Fruit fly (Drosophila melanogaster) whole organism, embryonic: ENCODE measurements around the gene TTLL4A.

ENCODE experiments used
- ATbp ChIP-seq: fragments of 200-800 bp; sonication (Bioruptor generic); optimal IDR thresholded peaks from 2 replicates; lab custom pipeline; 2017; ENCODE audit warnings: missing biosample characterization, mild to moderate bottlenecking, missing genetic modification characterization, missing genetic modification reagents
- BEAF-32 ChIP-seq: fragments of 200-800 bp; sonication (Bioruptor generic); optimal IDR thresholded peaks from 3 replicates; lab custom pipeline; 2017; ENCODE audit warnings: missing biosample characterization, missing genetic modification characterization, mild to moderate bottlenecking, moderate library complexity, missing genetic modification reagents
- Bdp1 ChIP-seq: fragments of 200-800 bp; sonication (Bioruptor generic); optimal IDR thresholded peaks from 3 replicates; lab custom pipeline; 2016; ENCODE audit warnings: missing biosample characterization, missing genetic modification characterization
- BtbVII ChIP-seq: fragments of 200-800 bp; sonication (Bioruptor generic); optimal IDR thresholded peaks from 3 replicates; lab custom pipeline; 2017; ENCODE audit warnings: missing biosample characterization, mild to moderate bottlenecking, missing genetic modification characterization
- CG10321 ChIP-seq: fragments of 200-800 bp; sonication (Bioruptor generic); IDR thresholded peaks from 2 replicates; pipeline ENCODE4 v1.3.6; 2022; ENCODE audit warnings: missing biosample characterization, missing genetic modification characterization
- CG1233 ChIP-seq: fragments of 200-800 bp; sonication (Bioruptor generic); optimal IDR thresholded peaks from 4 replicates; lab custom pipeline; 2018; ENCODE audit warnings: missing biosample characterization, mild to moderate bottlenecking, missing genetic modification characterization
- CG13123 ChIP-seq: fragments of 200-800 bp; sonication (Bioruptor generic); optimal IDR thresholded peaks from 2 replicates; lab custom pipeline; 2016; ENCODE audit warnings: missing biosample characterization, missing genetic modification characterization
- CG13296 ChIP-seq: fragments of 200-800 bp; sonication (Bioruptor generic); optimal IDR thresholded peaks from 3 replicates; lab custom pipeline; 2018; ENCODE audit warnings: missing biosample characterization, mild to moderate bottlenecking, missing genetic modification characterization
- CG13775 ChIP-seq: fragments of 200-800 bp; sonication (Bioruptor generic); optimal IDR thresholded peaks from 3 replicates; lab custom pipeline; 2017; ENCODE audit warnings: missing biosample characterization, mild to moderate bottlenecking, missing genetic modification characterization
- CG2116 ChIP-seq: fragments of 200-800 bp; sonication (Bioruptor generic); optimal IDR thresholded peaks from 3 replicates; lab custom pipeline; 2018; ENCODE audit warnings: missing biosample characterization, mild to moderate bottlenecking, missing genetic modification characterization
- CG2199 ChIP-seq: fragments of 200-800 bp; sonication (Bioruptor generic); IDR thresholded peaks from 3 replicates; pipeline ENCODE4 v1.3.6; 2022; ENCODE audit warnings: missing biosample characterization, missing genetic modification characterization
- CG30020 ChIP-seq: fragments of 200-800 bp; optimal IDR thresholded peaks from 2 replicates; lab custom pipeline; 2019; ENCODE audit warnings: missing biosample characterization, mild to moderate bottlenecking, missing genetic modification characterization, moderate library complexity
- CG3281 ChIP-seq: fragments of 200-800 bp; sonication (Bioruptor generic); optimal IDR thresholded peaks from 3 replicates; lab custom pipeline; 2017; ENCODE audit warnings: missing biosample characterization, mild to moderate bottlenecking, missing genetic modification characterization
- CG42726 ChIP-seq: fragments of 200-800 bp; sonication (Bioruptor generic); IDR thresholded peaks from 2 replicates; pipeline ENCODE4 v1.3.6; 2022; ENCODE audit warnings: missing biosample characterization, missing genetic modification characterization; ENCODE audit not compliant: partially characterized antibody
- CG4328 ChIP-seq: fragments of 200-800 bp; sonication (Bioruptor generic); optimal IDR thresholded peaks from 3 replicates; lab custom pipeline; 2017; ENCODE audit warnings: missing biosample characterization, missing genetic modification reagents, missing genetic modification characterization
- CG6683 ChIP-seq: fragments of 200-800 bp; sonication (Bioruptor generic); optimal IDR thresholded peaks from 2 replicates; lab custom pipeline; 2017; ENCODE audit warnings: missing biosample characterization, mild to moderate bottlenecking, missing genetic modification characterization, missing genetic modification reagents
- CG7786 ChIP-seq: fragments of 200-800 bp; sonication (Bioruptor generic); optimal IDR thresholded peaks from 2 replicates; lab custom pipeline; 2016; ENCODE audit warnings: missing biosample characterization, missing genetic modification characterization
- Dad ChIP-seq: fragments of 200-800 bp; sonication (Bioruptor generic); optimal IDR thresholded peaks from 3 replicates; lab custom pipeline; 2016; ENCODE audit warnings: missing biosample characterization, missing genetic modification characterization
- Drgx ChIP-seq: fragments of 200-800 bp; sonication (Bioruptor generic); IDR thresholded peaks from 2 replicates; pipeline ENCODE4 v1.3.6; 2022; ENCODE audit warnings: missing biosample characterization, missing genetic modification characterization
- HLHmδ ChIP-seq: fragments of 200-800 bp; sonication (Bioruptor generic); optimal IDR thresholded peaks from 2 replicates; lab custom pipeline; 2018; ENCODE audit warnings: missing biosample characterization, mild to moderate bottlenecking, missing genetic modification characterization, moderate library complexity
- Hmx ChIP-seq: fragments of 200-800 bp; sonication (Bioruptor generic); optimal IDR thresholded peaks from 2 replicates; lab custom pipeline; 2016; ENCODE audit warnings: missing biosample characterization, missing genetic modification characterization
- Hr3 ChIP-seq: fragments of 200-800 bp; sonication (Bioruptor generic); optimal IDR thresholded peaks from 3 replicates; lab custom pipeline; 2016; ENCODE audit warnings: missing biosample characterization, missing genetic modification characterization
- Sin3A ChIP-seq: fragments of >200 bp; optimal IDR thresholded peaks from 2 replicates; lab custom pipeline; 2018
- Six4 ChIP-seq: fragments of 200-800 bp; sonication (Bioruptor generic); optimal IDR thresholded peaks from 2 replicates; lab custom pipeline; 2016; ENCODE audit warnings: missing biosample characterization, missing genetic modification characterization
- Sox100B ChIP-seq: fragments of 200-800 bp; sonication (Bioruptor generic); optimal IDR thresholded peaks from 3 replicates; lab custom pipeline; 2018; ENCODE audit warnings: missing biosample characterization, mild to moderate bottlenecking, missing genetic modification characterization
- TFAM ChIP-seq: fragments of 200-800 bp; sonication (Bioruptor generic); optimal IDR thresholded peaks from 2 replicates; lab custom pipeline; 2017; ENCODE audit warnings: missing biosample characterization, missing genetic modification characterization, inconsistent platforms
- Taf1 ChIP-seq: fragments of 200-800 bp; sonication (Bioruptor generic); IDR thresholded peaks from 2 replicates; pipeline ENCODE4 v1.3.6; 2022; ENCODE audit warnings: missing biosample characterization, missing genetic modification characterization
- bab2 ChIP-seq: fragments of 200-800 bp; sonication (Bioruptor generic); optimal IDR thresholded peaks from 2 replicates; lab custom pipeline; 2016; ENCODE audit warnings: missing biosample characterization, missing genetic modification characterization
- btn ChIP-seq: fragments of 200-800 bp; sonication (Bioruptor generic); optimal IDR thresholded peaks from 2 replicates; lab custom pipeline; 2016; ENCODE audit warnings: missing biosample characterization, missing genetic modification characterization
- chinmo ChIP-seq: fragments of 200-800 bp; sonication (Bioruptor generic); IDR thresholded peaks from 4 replicates; pipeline ENCODE4 v1.3.6; 2022; ENCODE audit warnings: missing biosample characterization, missing genetic modification characterization; ENCODE audit not compliant: partially characterized antibody
- chm ChIP-seq: fragments of 200-800 bp; sonication (Bioruptor generic); IDR thresholded peaks from 2 replicates; pipeline ENCODE4 v1.3.6; 2022; ENCODE audit warnings: missing biosample characterization, missing genetic modification characterization
- ci ChIP-seq: fragments of 200-800 bp; sonication (Bioruptor generic); IDR thresholded peaks from 3 replicates; pipeline ENCODE4 v1.3.6; 2022; ENCODE audit warnings: missing biosample characterization, missing genetic modification characterization
- crc ChIP-seq: fragments of 200-800 bp; sonication (Bioruptor generic); optimal IDR thresholded peaks from 2 replicates; lab custom pipeline; 2016; ENCODE audit warnings: missing biosample characterization, missing genetic modification characterization
- fd3F ChIP-seq: fragments of 200-800 bp; sonication (Bioruptor generic); optimal IDR thresholded peaks from 2 replicates; lab custom pipeline; 2018; ENCODE audit warnings: missing biosample characterization, mild to moderate bottlenecking, missing genetic modification characterization, moderate library complexity
- gcm2 ChIP-seq: fragments of 200-800 bp; sonication (Bioruptor generic); optimal IDR thresholded peaks from 2 replicates; lab custom pipeline; 2016; ENCODE audit warnings: missing biosample characterization, missing genetic modification characterization
- gsb ChIP-seq: fragments of 200-800 bp; sonication (Bioruptor generic); IDR thresholded peaks from 2 replicates; pipeline ENCODE4 v1.3.6; 2022; ENCODE audit warnings: missing biosample characterization, missing genetic modification characterization
- gsb-n ChIP-seq: fragments of 200-800 bp; sonication (Bioruptor generic); optimal IDR thresholded peaks from 3 replicates; lab custom pipeline; 2018; ENCODE audit warnings: missing biosample characterization, mild to moderate bottlenecking, missing genetic modification characterization
- hbn ChIP-seq: fragments of 200-800 bp; sonication (Bioruptor generic); IDR thresholded peaks from 2 replicates; pipeline ENCODE4 v1.3.6; 2022; ENCODE audit warnings: missing biosample characterization, missing genetic modification characterization; ENCODE audit not compliant: partially characterized antibody
- ind ChIP-seq: fragments of 200-800 bp; sonication (Bioruptor generic); optimal IDR thresholded peaks from 3 replicates; lab custom pipeline; 2016; ENCODE audit warnings: missing biosample characterization, missing genetic modification characterization
- knrl ChIP-seq: fragments of 200-800 bp; sonication (Bioruptor generic); IDR thresholded peaks from 3 replicates; pipeline ENCODE4 v1.3.6; 2022; ENCODE audit warnings: missing biosample characterization, missing genetic modification characterization; ENCODE audit not compliant: partially characterized antibody
- lab ChIP-seq: fragments of 200-800 bp; sonication (Bioruptor generic); optimal IDR thresholded peaks from 3 replicates; lab custom pipeline; 2017; ENCODE audit warnings: missing biosample characterization, missing genetic modification characterization, mild to moderate bottlenecking, moderate library complexity, missing genetic modification reagents
- phol ChIP-seq: fragments of 200-800 bp; sonication (Bioruptor generic); optimal IDR thresholded peaks from 3 replicates; lab custom pipeline; 2018; ENCODE audit warnings: missing biosample characterization, mild to moderate bottlenecking, missing genetic modification characterization, moderate library complexity
- rib ChIP-seq: fragments of 200-800 bp; sonication (Bioruptor generic); IDR thresholded peaks from 2 replicates; pipeline ENCODE4 v1.3.6; 2022; ENCODE audit warnings: missing biosample characterization, missing genetic modification characterization
- row ChIP-seq: fragments of 200-800 bp; sonication (Bioruptor generic); IDR thresholded peaks from 3 replicates; pipeline ENCODE4 v1.3.6; 2022; ENCODE audit warnings: missing biosample characterization, missing genetic modification characterization
- sens ChIP-seq: fragments of 200-800 bp; sonication (Bioruptor generic); peaks from one replicate; lab custom pipeline; 2016; ENCODE audit warnings: missing biosample characterization, missing genetic modification characterization
- sens-2 ChIP-seq: fragments of 200-800 bp; sonication (Bioruptor generic); IDR thresholded peaks from 2 replicates; pipeline ENCODE4 v1.3.6; 2022; ENCODE audit warnings: missing biosample characterization, missing genetic modification characterization
- slp2 ChIP-seq: fragments of 200-800 bp; sonication (Bioruptor generic); optimal IDR thresholded peaks from 2 replicates; lab custom pipeline; 2016; ENCODE audit warnings: missing biosample characterization, missing genetic modification characterization
- sna ChIP-seq: fragments of 200-800 bp; sonication (Bioruptor generic); IDR thresholded peaks from 2 replicates; pipeline ENCODE4 v1.3.6; 2022; ENCODE audit warnings: missing biosample characterization, missing genetic modification characterization; ENCODE audit not compliant: partially characterized antibody
- tio ChIP-seq: fragments of 200-800 bp; sonication (Bioruptor generic); optimal IDR thresholded peaks from 2 replicates; lab custom pipeline; 2017; ENCODE audit warnings: missing biosample characterization, missing genetic modification characterization, inconsistent platforms
- tx ChIP-seq: fragments of 200-800 bp; sonication (Bioruptor generic); optimal IDR thresholded peaks from 2 replicates; lab custom pipeline; 2016; ENCODE audit warnings: missing biosample characterization, missing genetic modification characterization
- vvl ChIP-seq: fragments of 200-800 bp; sonication (Bioruptor generic); IDR thresholded peaks from 2 replicates; pipeline ENCODE4 v1.3.6; 2022; ENCODE audit warnings: missing biosample characterization, missing genetic modification characterization
- yki ChIP-seq: fragments of >200 bp; optimal IDR thresholded peaks from 3 replicates; lab custom pipeline; 2018

TTLL4A gene

DNA sequence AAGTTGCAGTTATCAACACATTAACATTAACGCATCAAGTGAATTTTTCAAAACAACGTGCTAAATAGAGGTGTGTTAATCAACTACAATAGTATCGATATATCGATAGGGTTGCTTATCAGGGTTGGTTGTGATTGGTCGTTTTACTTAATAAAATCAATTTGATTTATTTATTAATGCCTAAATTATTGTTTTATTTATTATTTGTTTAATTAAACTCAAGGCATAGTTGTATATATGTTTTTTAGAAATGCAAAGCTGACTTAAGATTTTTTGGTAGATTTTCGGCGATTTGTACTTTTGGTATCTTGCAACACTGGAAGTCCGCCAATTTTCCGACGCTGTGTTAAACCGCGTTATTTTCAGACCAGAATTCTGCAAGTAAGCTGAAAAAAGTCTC, 21.8 kb downstream of the TTLL4A start, which contains the start of the genes Art8 and dUTPase (continued):
- TF ChIP-seq knrl (GFP tag; lab: Robert Waterston, UW) (peak; percentile 88), rib (GFP tag; lab: Robert Waterston, UW) (no peak), sna (GFP tag; lab: Robert Waterston, UW) (peak; percentile 84), BEAF-32 (GFP tag; lab: Kevin White, UChicago) (peak; percentile 92), fd3F (GFP tag; lab: Kevin White, UChicago) (peak; percentile 62), ATbp (no peak), lab (GFP tag; lab: Kevin White, UChicago) (no peak), gsb-n (peak; percentile 75), Bdp1 (GFP tag; lab: Kevin White, UChicago) (peak; percentile 30), sens (GFP tag; lab: Kevin White, UChicago) (peak; percentile 90), Drgx (GFP tag; lab: Robert Waterston, UW) (no peak), row (peak; percentile 84), CG2199 (GFP tag; lab: Robert Waterston, UW) (no peak), chm (GFP tag; lab: Robert Waterston, UW) (no peak), Sox100B (no peak), slp2 (GFP tag; lab: Kevin White, UChicago) (peak; percentile 29), bab2 (GFP tag; lab: Kevin White, UChicago) (no peak), CG42726 (GFP tag; lab: Robert Waterston, UW) (peak; percentile 78), sens-2 (GFP tag; lab: Robert Waterston, UW) (no peak), tio (peak; percentile 53), Taf1 (GFP tag; lab: Robert Waterston, UW) (peak; percentile 62), CG2116 (peak; percentile 98), Hr3 (peak; percentile 75), Sin3A (lab: Kevin White, UChicago) (peak; percentile 25), crc (GFP tag; lab: Kevin White, UChicago) (no peak), CG3281 (GFP tag; lab: Kevin White, UChicago) (peak; percentile 81), BtbVII (GFP tag; lab: Kevin White, UChicago) (no peak), vvl (GFP tag; lab: Robert Waterston, UW) (peak; percentile 76), TFAM (GFP tag; lab: Kevin White, UChicago) (no peak), chinmo (GFP tag; lab: Robert Waterston, UW) (0 out of 4 replicates have a peak, but pooled peaks have one; percentile 32), CG13123 (GFP tag; lab: Kevin White, UChicago) (peak; percentile 78), tx (GFP tag; lab: Kevin White, UChicago) (no peak), gcm2 (GFP tag; lab: Kevin White, UChicago) (no peak), CG6683 (GFP tag; lab: Kevin White, UChicago) (peak; percentile 44), CG13296 (GFP tag; lab: Kevin White, UChicago) (peak; percentile 48), gsb (GFP tag; lab: Robert Waterston, UW) (no peak), CG10321 (GFP tag; lab: Robert Waterston, UW) (0 out of 2 replicates have a peak, but pooled peaks have one; percentile 22), CG1233 (GFP tag; lab: Kevin White, UChicago) (peak; percentile 56), hbn (GFP tag; lab: Robert Waterston, UW) (peak; percentile 85), CG13775 (GFP tag; lab: Kevin White, UChicago) (peak; percentile 79), btn (GFP tag; lab: Kevin White, UChicago) (no peak), Six4 (peak; percentile 75), HLHmδ (GFP tag; lab: Kevin White, UChicago) (no peak), yki (no peak), CG30020 (tag; lab: Kevin White, UChicago) (peak; percentile 73), Dad (GFP tag; lab: Kevin White, UChicago) (peak; percentile 51), phol (tag; lab: Kevin White, UChicago) (peak; percentile 80), CG4328 (GFP tag; lab: Kevin White, UChicago) (peak; percentile 21), Hmx (GFP tag; lab: Kevin White, UChicago) (no peak), ci (GFP tag; lab: Robert Waterston, UW) (peak; percentile 73; the same call in 2 of the 3 replicates), CG7786 (GFP tag; lab: Kevin White, UChicago) (peak; percentile 13), ind (GFP tag; lab: Kevin White, UChicago) (peak; percentile 77)
